Fruit fly (Drosophila melanogaster) whole organism, wandering third instar larva: ENCODE measurements around the gene Polr2I.

ENCODE experiments used
- CG32264 ChIP-seq: fragments of 200-800 bp; sonication (Bioruptor generic); optimal IDR thresholded peaks from 2 replicates; lab custom pipeline; 2016; ENCODE audit warnings: missing biosample characterization, missing genetic modification characterization
- Dfd ChIP-seq: fragments of >200 bp; optimal IDR thresholded peaks from 2 replicates; lab custom pipeline; 2017; ENCODE audit warnings: missing biosample characterization, missing genetic modification characterization
- Dif ChIP-seq: fragments of 200-275, 200-300 bp; sonication (Bioruptor generic); optimal IDR thresholded peaks from 2 replicates; lab custom pipeline; 2018; ENCODE audit warnings: missing biosample characterization, missing genetic modification characterization; ENCODE audit not compliant: partially characterized antibody
- GATAd ChIP-seq: sonication (Bioruptor generic); optimal IDR thresholded peaks from 2 replicates; lab custom pipeline; 2016; ENCODE audit warnings: missing biosample characterization, missing genetic modification characterization
- HLH106 ChIP-seq: fragments of 200-800 bp; optimal IDR thresholded peaks from 3 replicates; lab custom pipeline; 2019; ENCODE audit warnings: missing biosample characterization, mild to moderate bottlenecking, missing genetic modification characterization, moderate library complexity
- Hnf4 ChIP-seq: fragments of 200-800 bp; sonication (Bioruptor generic); optimal IDR thresholded peaks from 2 replicates; lab custom pipeline; 2016; ENCODE audit warnings: missing biosample characterization, mild to moderate bottlenecking, missing genetic modification characterization
- Hr83 ChIP-seq: fragments of 200-300 bp; sonication (Bioruptor generic); optimal IDR thresholded peaks from 2 replicates; lab custom pipeline; 2016; ENCODE audit warnings: missing biosample characterization, mild to moderate bottlenecking, missing genetic modification characterization, moderate library complexity; ENCODE audit not compliant: poor library complexity, severe bottlenecking
- Jra ChIP-seq: sonication (Bioruptor generic); optimal IDR thresholded peaks from 2 replicates; lab custom pipeline; 2016; ENCODE audit warnings: missing biosample characterization, missing genetic modification characterization
- Myc ChIP-seq: fragments of >200 bp; optimal IDR thresholded peaks from 2 replicates; lab custom pipeline; 2017
- OdsH ChIP-seq: fragments of 200-800 bp; sonication (Bioruptor generic); optimal IDR thresholded peaks from 2 replicates; lab custom pipeline; 2016; ENCODE audit warnings: missing biosample characterization, mild to moderate bottlenecking, missing genetic modification characterization
- Rel ChIP-seq, 2 experiments: fragments of 200-800 bp; sonication (Bioruptor generic) in 1 of 2; optimal IDR thresholded peaks; 2 replicates in 1 of 2; 3 replicates in 1 of 2; lab custom pipeline; 2016 to 2019; ENCODE audit warnings: mild to moderate bottlenecking in 2 of 2, missing biosample characterization in 2 of 2, missing genetic modification characterization in 2 of 2, moderate library complexity in 1 of 2
- Sp1 ChIP-seq: fragments of 200-800 bp; sonication (Bioruptor generic); optimal IDR thresholded peaks from 3 replicates; lab custom pipeline; 2019; ENCODE audit warnings: missing biosample characterization, mild to moderate bottlenecking, missing genetic modification characterization, moderate library complexity
- Vsx2 ChIP-seq: fragments of 200-300, 225-300 bp; sonication (Bioruptor generic); optimal IDR thresholded peaks from 2 replicates; lab custom pipeline; 2018; ENCODE audit warnings: missing biosample characterization, missing genetic modification characterization; ENCODE audit not compliant: partially characterized antibody
- br ChIP-seq: fragments of 200-800 bp; sonication (Bioruptor generic); optimal IDR thresholded peaks from 2 replicates; lab custom pipeline; 2016; ENCODE audit warnings: missing biosample characterization, missing genetic modification characterization
- brk ChIP-seq: fragments of 200-800 bp; sonication (Bioruptor generic); optimal IDR thresholded peaks from 2 replicates; lab custom pipeline; 2016; ENCODE audit warnings: missing biosample characterization, mild to moderate bottlenecking, missing genetic modification characterization
- dl ChIP-seq, 2 experiments: fragments of 175-275, 200-275 bp in 1 of 2; fragments of 200-275 bp in 1 of 2; sonication (Bioruptor generic); optimal IDR thresholded peaks; lab custom pipeline; 2018; ENCODE audit warnings: mild to moderate bottlenecking in 2 of 2, missing biosample characterization in 2 of 2, missing genetic modification characterization in 2 of 2, moderate library complexity in 2 of 2; ENCODE audit not compliant: partially characterized antibody in 2 of 2, insufficient read depth in 1 of 2
- dmrt93B ChIP-seq: fragments of 200-800 bp; sonication (Bioruptor generic); optimal IDR thresholded peaks from 2 replicates; lab custom pipeline; 2018; ENCODE audit warnings: missing biosample characterization, mild to moderate bottlenecking, missing genetic modification characterization
- dsf ChIP-seq: sonication (Bioruptor generic); optimal IDR thresholded peaks from 2 replicates; lab custom pipeline; 2016; ENCODE audit warnings: missing biosample characterization, missing genetic modification characterization, borderline replicate concordance
- ey ChIP-seq: fragments of 200-800 bp; sonication (Bioruptor generic); optimal IDR thresholded peaks from 2 replicates; lab custom pipeline; 2016; ENCODE audit warnings: missing biosample characterization, missing genetic modification characterization
- foxo ChIP-seq, 2 experiments: fragments of 200-800 bp; sonication (Bioruptor generic); optimal IDR thresholded peaks; 2 replicates in 1 of 2; 3 replicates in 1 of 2; lab custom pipeline; 2016 to 2017; ENCODE audit warnings: missing biosample characterization in 2 of 2, missing genetic modification characterization in 2 of 2
- fru ChIP-seq: fragments of 200-800 bp; sonication (Bioruptor generic); optimal IDR thresholded peaks from 3 replicates; lab custom pipeline; 2016; ENCODE audit warnings: missing biosample characterization, mild to moderate bottlenecking, missing genetic modification characterization
- h ChIP-seq: fragments of 200-800 bp; sonication (Bioruptor generic); optimal IDR thresholded peaks from 3 replicates; lab custom pipeline; 2016; ENCODE audit warnings: missing biosample characterization, mild to moderate bottlenecking, missing genetic modification characterization
- jim ChIP-seq: fragments of 175-275, 200-325 bp; sonication (Bioruptor generic); optimal IDR thresholded peaks from 2 replicates; lab custom pipeline; 2016; ENCODE audit warnings: missing biosample characterization, mild to moderate bottlenecking, missing genetic modification characterization
- lola ChIP-seq: fragments of >200 bp; optimal IDR thresholded peaks from 2 replicates; lab custom pipeline; 2017; ENCODE audit warnings: missing biosample characterization, missing genetic modification characterization
- pan ChIP-seq: fragments of >200 bp; optimal IDR thresholded peaks from 2 replicates; lab custom pipeline; 2017
- psq ChIP-seq: fragments of 200-800 bp; sonication (Bioruptor generic); optimal IDR thresholded peaks from 3 replicates; lab custom pipeline; 2017; ENCODE audit warnings: missing biosample characterization, mild to moderate bottlenecking, missing genetic modification characterization, moderate library complexity
- rgr ChIP-seq: fragments of 200-800 bp; sonication (Bioruptor generic); optimal IDR thresholded peaks from 3 replicates; lab custom pipeline; 2016; ENCODE audit warnings: missing biosample characterization, mild to moderate bottlenecking, missing genetic modification characterization
- sage ChIP-seq: fragments of 200-800 bp; sonication (Bioruptor generic); optimal IDR thresholded peaks from 2 replicates; lab custom pipeline; 2016; ENCODE audit warnings: missing biosample characterization, mild to moderate bottlenecking, missing genetic modification characterization
- tai ChIP-seq: sonication (Bioruptor generic); optimal IDR thresholded peaks from 2 replicates; lab custom pipeline; 2016; ENCODE audit warnings: missing biosample characterization, missing genetic modification characterization
- usp ChIP-seq: fragments of >200 bp; optimal IDR thresholded peaks from 2 replicates; lab custom pipeline; 2017; ENCODE audit warnings: missing biosample characterization, missing genetic modification characterization
- woc ChIP-seq: sonication (Bioruptor generic); optimal IDR thresholded peaks from 2 replicates; lab custom pipeline; 2016; ENCODE audit warnings: missing biosample characterization, mild to moderate bottlenecking, missing genetic modification characterization

The Polr2I gene

DNA sequence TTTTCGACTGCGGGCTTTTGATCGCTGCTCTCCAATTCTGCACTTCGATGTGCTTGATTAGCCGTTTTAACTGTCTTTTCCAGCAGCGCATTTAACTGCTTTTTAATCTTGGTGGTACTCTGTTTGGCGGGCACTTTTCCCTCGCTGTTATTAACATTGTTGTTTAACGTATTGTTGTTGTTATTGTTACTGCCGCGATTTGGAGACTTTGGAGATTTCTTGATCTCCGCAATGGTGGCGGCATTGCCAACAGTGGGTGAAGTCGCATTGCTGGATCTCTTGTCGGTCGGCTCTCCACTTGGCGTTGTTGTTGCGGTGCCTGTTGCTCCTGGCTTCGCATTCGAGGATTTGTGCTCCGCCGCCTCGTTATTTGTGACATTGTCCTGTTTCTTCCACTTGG, 21.8 kb downstream of the Polr2I start:
- TF ChIP-seq foxo (GFP tag; optimal IDR thresholded peaks at IDR 0.05; lab: Kevin White, UChicago) (no peak), Dif (no peak), OdsH (GFP tag; lab: Kevin White, UChicago) (no peak), Hnf4 (no peak), sage (GFP tag; lab: Kevin White, UChicago) (no peak), rgr (GFP tag; lab: Kevin White, UChicago) (no peak), psq (GFP tag; lab: Kevin White, UChicago) (no peak), jim (GFP tag; lab: Kevin White, UChicago) (no peak), Myc (lab: Kevin White, UChicago) (no peak), dmrt93B (GFP tag; lab: Kevin White, UChicago) (no peak), brk (GFP tag; lab: Kevin White, UChicago) (no peak), h (GFP tag; lab: Kevin White, UChicago) (no peak), br (GFP tag; lab: Kevin White, UChicago) (no peak)

- TF ChIP-seq woc (GFP tag; lab: Kevin White, UChicago) (no peak), OdsH (GFP tag; lab: Kevin White, UChicago) (no peak), lola (no peak), CG32264 (GFP tag; lab: Kevin White, UChicago) (no peak), sage (GFP tag; lab: Kevin White, UChicago) (no peak), Vsx2 (GFP tag; lab: Kevin White, UChicago) (no peak), dsf (no peak), pan (lab: Kevin White, UChicago) (no peak), br (GFP tag; lab: Kevin White, UChicago) (no peak), Hnf4 (no peak), ey (no peak), usp (GFP tag; lab: Kevin White, UChicago) (no peak), HLH106 (tag; lab: Kevin White, UChicago) (no peak), GATAd (GFP tag; lab: Kevin White, UChicago) (no peak), Rel (GFP tag; optimal IDR thresholded peaks at IDR 0.05; lab: Kevin White, UChicago) (no peak), Rel (tag; optimal IDR thresholded peaks at IDR 0.05; lab: Kevin White, UChicago) (no peak), dmrt93B (GFP tag; lab: Kevin White, UChicago) (no peak), Jra (no peak), psq (GFP tag; lab: Kevin White, UChicago) (no peak), h (GFP tag; lab: Kevin White, UChicago) (no peak)
These were observed 22.6 kb downstream of the Polr2I start for dm6 chr3R:14331474-14331873.

DNA sequence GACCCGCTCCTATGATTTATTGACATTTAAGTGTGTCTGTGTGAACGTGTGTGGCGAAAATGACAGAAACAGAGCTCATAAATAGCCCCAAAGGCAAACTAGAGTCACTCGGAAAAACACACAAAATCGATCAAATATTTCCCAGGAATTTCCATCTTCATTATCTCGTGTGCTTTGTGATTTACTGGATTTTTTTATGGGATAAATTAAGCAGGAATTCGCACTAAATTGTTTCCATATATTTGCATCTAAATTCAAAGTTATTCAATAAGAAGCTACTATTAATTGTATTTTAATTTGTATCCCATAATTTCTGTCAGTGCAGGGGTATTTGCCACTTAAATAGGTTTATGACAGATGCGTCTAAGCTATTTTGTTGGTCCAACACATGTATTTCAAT, 23.8 kb downstream of the Polr2I start:
- TF ChIP-seq Rel (GFP tag; optimal IDR thresholded peaks at IDR 0.05; lab: Kevin White, UChicago) (no peak), Rel (tag; optimal IDR thresholded peaks at IDR 0.05; lab: Kevin White, UChicago) (no peak), Sp1 (GFP tag; lab: Kevin White, UChicago) (no peak), woc (GFP tag; lab: Kevin White, UChicago) (no peak), CG32264 (GFP tag; lab: Kevin White, UChicago) (no peak), Jra (no peak), fru (no peak), Dfd (GFP tag; lab: Kevin White, UChicago) (no peak), Vsx2 (GFP tag; lab: Kevin White, UChicago) (no peak), tai (GFP tag; lab: Kevin White, UChicago) (no peak), jim (GFP tag; lab: Kevin White, UChicago) (no peak), dsf (no peak), brk (GFP tag; lab: Kevin White, UChicago) (no peak)

- TF ChIP-seq Vsx2 (GFP tag; lab: Kevin White, UChicago) (no peak), dl (GFP tag; optimal IDR thresholded peaks at IDR 0.05; lab: Kevin White, UChicago; ENCODE audit: insufficient read depth in 1 of 2, partially characterized antibody in 2 of 2) (no peak), Hr83 (GFP tag; lab: Kevin White, UChicago) (no peak), GATAd (GFP tag; lab: Kevin White, UChicago) (no peak), brk (GFP tag; lab: Kevin White, UChicago) (no peak)
These were observed 26.6 kb downstream of the Polr2I start for dm6 chr3R:14335504-14335903.
